Fruit fly (Drosophila melanogaster): ENCODE results near the gene CG7218.

DNA sequence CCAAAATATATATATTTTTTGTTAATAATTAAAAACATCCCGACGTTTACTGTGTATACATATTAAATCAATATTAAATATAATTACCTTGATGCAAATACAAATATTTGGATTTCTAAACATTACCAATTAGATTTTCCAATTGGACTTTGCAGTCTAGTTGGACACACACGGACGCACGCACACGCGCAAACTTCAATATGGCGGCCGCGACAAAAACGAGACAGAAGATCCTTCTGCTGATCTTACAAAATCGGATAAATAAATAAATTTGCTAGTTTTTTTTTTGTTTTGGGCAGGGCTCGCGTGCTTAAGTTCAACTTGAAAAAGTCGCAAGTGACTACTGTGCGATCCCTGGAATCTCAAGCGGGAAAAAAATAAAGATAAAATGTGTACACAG is 7.6 kb downstream of the CG7218 start:
- TF ChIP-seq psq (optimal IDR thresholded peaks at IDR 0.05): no peak
- no peak for TF ChIP-seq CG8478 (optimal IDR thresholded peaks at IDR 0.05)
- no peak for TF ChIP-seq Dll (optimal IDR thresholded peaks at IDR 0.05)

Data from whole organism.